Worm (Caenorhabditis elegans) whole organism, L4 larva: Measurements from ENCODE around the gene clpr-2.

ENCODE experiments used
- F26F4.8 ChIP-seq: fragments of 200-800 bp; sonication (Bioruptor generic); conservative IDR thresholded peaks from 2 replicates; pipeline ENCODE4 v1.3.6; 2022; ENCODE audit warnings: missing genetic modification characterization, missing compliant biosample characterization
- F37D6.2 ChIP-seq: sonication (generic microtip); optimal IDR thresholded peaks from 2 replicates; lab custom pipeline; 2016; ENCODE audit warnings: mild to moderate bottlenecking, missing genetic modification characterization, missing compliant biosample characterization
- F44E2.7 ChIP-seq: fragments of 200-800 bp; sonication (Bioruptor generic); IDR thresholded peaks from 2 replicates; pipeline ENCODE4 v2.1.2; 2022; ENCODE audit warnings: missing genetic modification characterization, missing compliant biosample characterization
- R02D3.7 ChIP-seq: fragments of 150-350 bp; sonication (generic microtip); optimal IDR thresholded peaks from 3 replicates; lab custom pipeline; 2014; ENCODE audit warnings: missing biosample characterization, missing genetic modification characterization
- T20F7.1 ChIP-seq: fragments of 200-800 bp; sonication (Bioruptor generic); optimal IDR thresholded peaks from 2 replicates; lab custom pipeline; 2018; ENCODE audit warnings: mild to moderate bottlenecking, missing genetic modification characterization, missing compliant biosample characterization
- T26A8.4 ChIP-seq: fragments of 200-800 bp; sonication (Bioruptor generic); IDR thresholded peaks from 2 replicates; pipeline ENCODE4 v1.3.6; 2022; ENCODE audit warnings: missing genetic modification characterization, missing compliant biosample characterization
- Y105C5A.15 ChIP-seq: fragments of 200-800 bp; sonication (Bioruptor generic); IDR thresholded peaks from 2 replicates; pipeline ENCODE4 v1.3.6; 2022; ENCODE audit warnings: missing genetic modification characterization, missing compliant biosample characterization
- Y75B8A.6 ChIP-seq: fragments of 200-800 bp; sonication (Bioruptor generic); IDR thresholded peaks from 2 replicates; pipeline ENCODE4 v1.3.6; 2022; ENCODE audit warnings: missing genetic modification reagents, missing genetic modification characterization, missing compliant biosample characterization
- ZK337.2 ChIP-seq: fragments of 200-800 bp; sonication (Bioruptor generic); IDR thresholded peaks from 2 replicates; pipeline ENCODE4 v1.3.6; 2022; ENCODE audit warnings: missing genetic modification reagents, missing genetic modification characterization, missing compliant biosample characterization
- aly-2 ChIP-seq: sonication (generic microtip); optimal IDR thresholded peaks from 2 replicates; lab custom pipeline; 2018; ENCODE audit warnings: missing biosample characterization, missing genetic modification characterization
- attf-4 ChIP-seq: sonication (generic microtip); optimal IDR thresholded peaks from 3 replicates; lab custom pipeline; 2017; ENCODE audit warnings: missing biosample characterization, missing genetic modification characterization
- ceh-20 ChIP-seq: fragments of 200-800 bp; sonication (Bioruptor generic); IDR thresholded peaks from 2 replicates; pipeline ENCODE4 v1.3.6; 2022; ENCODE audit warnings: missing genetic modification reagents, missing genetic modification characterization, missing compliant biosample characterization
- ces-1 ChIP-seq: fragments of 150-350 bp; sonication (generic microtip); optimal IDR thresholded peaks from 4 replicates; lab custom pipeline; 2014; ENCODE audit warnings: missing biosample characterization, missing genetic modification reagents, missing genetic modification characterization
- ctbp-1 ChIP-seq: fragments of 200-800 bp; sonication (Bioruptor generic); IDR thresholded peaks from 2 replicates; pipeline ENCODE4 v1.3.6; 2022; ENCODE audit warnings: missing genetic modification reagents, missing genetic modification characterization, missing compliant biosample characterization
- daf-16 ChIP-seq, 3 experiments: sonication (generic microtip); optimal IDR thresholded peaks; 2 replicates each; lab custom pipeline; 2016 to 2017; ENCODE audit warnings: missing genetic modification characterization in 3 of 3, missing genetic modification reagents in 3 of 3, mild to moderate bottlenecking in 2 of 3, missing compliant biosample characterization in 2 of 3, missing biosample characterization in 1 of 3, moderate library complexity in 1 of 3
- dmd-8 ChIP-seq: fragments of 200-800 bp; sonication (Bioruptor generic); IDR thresholded peaks from 2 replicates; pipeline ENCODE4 v1.3.6; 2022; ENCODE audit warnings: missing genetic modification characterization, missing compliant biosample characterization
- egl-27 ChIP-seq: sonication (generic microtip); optimal IDR thresholded peaks from 3 replicates; lab custom pipeline; 2017; ENCODE audit warnings: missing biosample characterization, missing genetic modification reagents, missing genetic modification characterization
- egl-43 ChIP-seq: fragments of 200-800 bp; sonication (Bioruptor generic); IDR thresholded peaks from 2 replicates; pipeline ENCODE4 v1.3.6; 2022; ENCODE audit warnings: missing genetic modification reagents, missing genetic modification characterization, missing compliant biosample characterization
- fkh-10 ChIP-seq: fragments of 150-350 bp; optimal IDR thresholded peaks from 2 replicates; lab custom pipeline; 2014; ENCODE audit warnings: missing biosample characterization, missing genetic modification reagents, missing genetic modification characterization
- fos-1 ChIP-seq: fragments of 150-350 bp; optimal IDR thresholded peaks from 2 replicates; lab custom pipeline; 2014; ENCODE audit warnings: missing biosample characterization, missing genetic modification characterization
- hif-1 ChIP-seq, 2 experiments: sonication (generic microtip); optimal IDR thresholded peaks; 2 replicates each; lab custom pipeline; 2016 to 2017; ENCODE audit warnings: missing compliant biosample characterization in 2 of 2, missing genetic modification characterization in 2 of 2, missing genetic modification reagents in 2 of 2, missing genotype in 2 of 2, mild to moderate bottlenecking in 1 of 2
- hmg-1.1 ChIP-seq: fragments of 200-800 bp; sonication (Bioruptor generic); IDR thresholded peaks from 2 replicates; pipeline ENCODE4 v1.3.6; 2022; ENCODE audit warnings: missing genetic modification reagents, missing genetic modification characterization, missing compliant biosample characterization
- lin-1 ChIP-seq: fragments of 200-800 bp; sonication (Bioruptor generic); IDR thresholded peaks from 2 replicates; pipeline ENCODE4 v1.3.6; 2022; ENCODE audit warnings: missing genetic modification reagents, missing genetic modification characterization, missing compliant biosample characterization
- lin-15B ChIP-seq: fragments of 150-350 bp; sonication (generic microtip); optimal IDR thresholded peaks from 3 replicates; lab custom pipeline; 2014; ENCODE audit warnings: missing biosample characterization, missing genetic modification characterization
- lin-29 ChIP-seq: fragments of 200-800 bp; sonication (Bioruptor generic); IDR thresholded peaks from 2 replicates; pipeline ENCODE4 v1.3.6; 2022; ENCODE audit warnings: missing genetic modification reagents, missing genetic modification characterization, missing compliant biosample characterization
- lin-39 ChIP-seq: fragments of 150-350 bp; optimal IDR thresholded peaks from 2 replicates; lab custom pipeline; 2014; ENCODE audit warnings: missing biosample characterization, missing genetic modification reagents, missing genetic modification characterization
- lir-3 ChIP-seq: sonication (generic microtip); optimal IDR thresholded peaks from 2 replicates; lab custom pipeline; 2016; ENCODE audit warnings: mild to moderate bottlenecking, missing genetic modification characterization, missing compliant biosample characterization
- lsy-2 ChIP-seq, 2 experiments: fragments of 150-350 bp in 1 of 2; sonication (generic microtip) in 1 of 2; optimal IDR thresholded peaks; 2 replicates each; lab custom pipeline; 2014 to 2017; ENCODE audit warnings: missing biosample characterization in 2 of 2, missing genetic modification characterization in 2 of 2
- madf-5 ChIP-seq, 2 experiments: fragments of 200-800 bp; sonication (Bioruptor generic); IDR thresholded peaks; 2 replicates each; pipeline ENCODE4 v1.3.6; 2022; ENCODE audit warnings: missing compliant biosample characterization in 2 of 2, missing genetic modification characterization in 2 of 2
- mdl-1 ChIP-seq, 2 experiments: fragments of 150-350 bp in 1 of 2; sonication (generic microtip) in 1 of 2; optimal IDR thresholded peaks; 2 replicates each; lab custom pipeline; 2014 to 2017; ENCODE audit warnings: missing biosample characterization in 2 of 2, missing genetic modification characterization in 2 of 2
- mep-1 ChIP-seq: fragments of 150-350 bp; sonication (generic microtip); optimal IDR thresholded peaks from 3 replicates; lab custom pipeline; 2014; ENCODE audit warnings: missing biosample characterization, missing genetic modification characterization
- mxl-3 ChIP-seq: fragments of 200-800 bp; sonication (Bioruptor generic); optimal IDR thresholded peaks from 2 replicates; lab custom pipeline; 2018; ENCODE audit warnings: mild to moderate bottlenecking, missing genetic modification characterization, missing compliant biosample characterization
- nhr-111 ChIP-seq: fragments of 200-800 bp; sonication (Bioruptor generic); optimal IDR thresholded peaks from 2 replicates; lab custom pipeline; 2018; ENCODE audit warnings: mild to moderate bottlenecking, missing genetic modification characterization, missing compliant biosample characterization
- nhr-41 ChIP-seq: fragments of 200-800 bp; sonication (Bioruptor generic); IDR thresholded peaks from 2 replicates; pipeline ENCODE4 v1.3.6; 2022; ENCODE audit warnings: missing genetic modification reagents, missing genetic modification characterization, missing compliant biosample characterization
- nhr-42 ChIP-seq: fragments of 200-800 bp; sonication (Bioruptor generic); IDR thresholded peaks from 2 replicates; pipeline ENCODE4 v1.3.6; 2022; ENCODE audit warnings: missing genetic modification characterization, missing compliant biosample characterization
- nhr-6 ChIP-seq: fragments of 150-350 bp; optimal IDR thresholded peaks from 2 replicates; lab custom pipeline; 2014; ENCODE audit warnings: missing biosample characterization, missing genetic modification characterization
- nhr-76 ChIP-seq: fragments of 150-350 bp; optimal IDR thresholded peaks from 2 replicates; lab custom pipeline; 2014; ENCODE audit warnings: missing biosample characterization, missing genetic modification characterization
- nhr-77 ChIP-seq: fragments of 150-350 bp; optimal IDR thresholded peaks from 2 replicates; lab custom pipeline; 2014; ENCODE audit warnings: missing biosample characterization, missing genetic modification characterization
- pqm-1 ChIP-seq: sonication (generic microtip); optimal IDR thresholded peaks from 2 replicates; lab custom pipeline; 2017; ENCODE audit warnings: missing biosample characterization, missing genetic modification characterization
- rbr-2 ChIP-seq: sonication (generic microtip); optimal IDR thresholded peaks from 2 replicates; lab custom pipeline; 2016; ENCODE audit warnings: missing genotype, missing genetic modification characterization, missing compliant biosample characterization
- saeg-2 ChIP-seq: fragments of 200-800 bp; sonication (Bioruptor generic); IDR thresholded peaks from 2 replicates; pipeline ENCODE4 v1.3.6; 2022; ENCODE audit warnings: missing genetic modification reagents, missing genetic modification characterization, missing compliant biosample characterization
- sdz-12 ChIP-seq: fragments of 200-800 bp; sonication (Bioruptor generic); optimal IDR thresholded peaks from 2 replicates; lab custom pipeline; 2018; ENCODE audit warnings: mild to moderate bottlenecking, missing genetic modification characterization, missing compliant biosample characterization
- snpc-1.2 ChIP-seq: fragments of 200-800 bp; sonication (Bioruptor generic); IDR thresholded peaks from 2 replicates; pipeline ENCODE4 v1.3.6; 2022; ENCODE audit warnings: missing genetic modification reagents, missing genetic modification characterization, missing compliant biosample characterization
- snpc-4 ChIP-seq: fragments of 150-350 bp; optimal IDR thresholded peaks from 2 replicates; lab custom pipeline; 2014; ENCODE audit warnings: missing biosample characterization, missing genetic modification characterization
- spr-1 ChIP-seq: sonication (generic microtip); optimal IDR thresholded peaks from 2 replicates; lab custom pipeline; 2016; ENCODE audit warnings: mild to moderate bottlenecking, missing genetic modification characterization, missing compliant biosample characterization
- unc-62 ChIP-seq, 3 experiments: fragments of 150-350 bp in 1 of 3; sonication (generic microtip); optimal IDR thresholded peaks in 2 of 3; peaks in 1 of 3; 1 replicate in 1 of 3; 2 replicates in 2 of 3; lab custom pipeline; 2014 to 2017; ENCODE audit warnings: missing biosample characterization in 3 of 3, missing genetic modification characterization in 3 of 3, missing genetic modification reagents in 3 of 3, missing genotype in 1 of 3
- zag-1 ChIP-seq: fragments of 150-350 bp; optimal IDR thresholded peaks from 2 replicates; lab custom pipeline; 2014; ENCODE audit warnings: missing biosample characterization, missing genetic modification characterization
- zfp-2 ChIP-seq: sonication (generic microtip); optimal IDR thresholded peaks from 2 replicates; lab custom pipeline; 2016; ENCODE audit warnings: mild to moderate bottlenecking, missing genetic modification characterization, missing compliant biosample characterization
- zfp-3 ChIP-seq: fragments of 200-800 bp; sonication (Bioruptor generic); conservative IDR thresholded peaks from 2 replicates; pipeline ENCODE4 v1.3.6; 2022; ENCODE audit warnings: missing genetic modification reagents, missing genetic modification characterization, missing compliant biosample characterization
- zip-2 ChIP-seq: fragments of 150-350 bp; optimal IDR thresholded peaks from 2 replicates; lab custom pipeline; 2014; ENCODE audit warnings: missing biosample characterization, missing genetic modification characterization
- ztf-11 ChIP-seq: fragments of 150-350 bp; optimal IDR thresholded peaks from 2 replicates; lab custom pipeline; 2014; ENCODE audit warnings: missing biosample characterization, missing genetic modification characterization

Gene clpr-2

DNA sequence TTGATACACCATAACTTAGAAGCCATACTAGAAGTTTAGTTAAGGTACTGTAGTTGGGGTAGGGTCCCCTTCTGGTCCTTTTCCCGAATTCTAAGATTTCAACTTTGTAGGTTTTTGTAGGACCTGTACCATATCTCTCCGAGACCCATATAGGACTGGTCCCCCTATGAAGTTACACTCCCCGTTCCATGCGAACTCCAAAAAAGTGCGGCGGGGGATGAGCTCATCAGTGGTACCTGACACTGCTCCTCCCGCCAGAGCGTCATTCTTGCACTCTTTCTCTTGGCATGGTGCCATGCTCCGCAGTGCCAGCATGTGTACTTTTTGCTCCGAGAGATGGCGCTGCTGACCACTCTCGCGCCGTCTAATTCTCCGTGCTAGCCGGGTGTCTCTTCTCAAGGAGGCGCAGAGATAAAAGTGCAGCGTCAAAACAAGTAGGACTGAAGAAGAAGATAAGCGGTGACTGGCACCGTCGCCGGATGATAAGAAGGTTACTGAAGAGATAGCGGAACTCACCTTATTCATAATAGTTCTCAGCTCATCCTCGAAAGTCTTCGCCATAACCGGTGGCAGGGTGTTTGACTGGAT, 19.2 kb upstream of the clpr-2 start (continued):
- no peak for TF ChIP-seq ces-1 (GFP tag; lab: Kevin White, UChicago)
- TF ChIP-seq egl-43 (GFP tag; lab: Robert Waterston, UW): no peak
- TF ChIP-seq F37D6.2 (tag; lab: Kevin White, UChicago): peak; percentile 5
- no peak for TF ChIP-seq Y105C5A.15 (GFP tag; lab: Robert Waterston, UW)
- no peak for TF ChIP-seq lin-29 (GFP tag; lab: Robert Waterston, UW)
- TF ChIP-seq rbr-2: peak; percentile 26
- no peak for TF ChIP-seq pqm-1 (tag; lab: Kevin White, UChicago)
- TF ChIP-seq Y75B8A.6 (GFP tag; lab: Robert Waterston, UW): no peak
- TF ChIP-seq hif-1 (tag; optimal IDR thresholded peaks at IDR 0.05; lab: Kevin White, UChicago): no peak
- TF ChIP-seq fkh-10 (GFP tag; lab: Kevin White, UChicago): no peak
- TF ChIP-seq lin-15B (tag; lab: Kevin White, UChicago): no peak
- no peak for TF ChIP-seq lir-3 (tag; lab: Kevin White, UChicago)
- TF ChIP-seq zag-1 (tag; lab: Kevin White, UChicago): no peak
- TF ChIP-seq dmd-8: no peak
- peak in 1 of 2 experiments; percentile 46 for TF ChIP-seq daf-16 (GFP tag; optimal IDR thresholded peaks at IDR 0.05; lab: Kevin White, UChicago)
- TF ChIP-seq daf-16 (tag; optimal IDR thresholded peaks at IDR 0.05; lab: Kevin White, UChicago): peak; percentile 75
- no peak for TF ChIP-seq madf-5 (GFP tag; IDR thresholded peaks at IDR 0.05; lab: Robert Waterston, UW)
- TF ChIP-seq zip-2 (tag; lab: Kevin White, UChicago): no peak
- 0 out of 2 replicates have a peak, but pooled peaks have one; percentile 18 for TF ChIP-seq nhr-41 (GFP tag; lab: Robert Waterston, UW)
- TF ChIP-seq sdz-12: no peak
- peak; percentile 38; the same call in 1 of the 2 replicates for TF ChIP-seq hmg-1.1 (GFP tag; lab: Robert Waterston, UW)
- no peak for TF ChIP-seq aly-2
- TF ChIP-seq nhr-6 (tag; lab: Kevin White, UChicago): no peak
- peak; percentile 19; the same call in 1 of the 2 replicates for TF ChIP-seq snpc-1.2 (GFP tag; lab: Robert Waterston, UW)
- TF ChIP-seq lin-39 (tag; lab: Kevin White, UChicago): no peak
- no peak for TF ChIP-seq attf-4 (tag; lab: Kevin White, UChicago)
- TF ChIP-seq fos-1 (tag; lab: Kevin White, UChicago): no peak
- no peak for TF ChIP-seq ztf-11 (tag; lab: Kevin White, UChicago)
- no peak for TF ChIP-seq ceh-20 (GFP tag; lab: Robert Waterston, UW)
- TF ChIP-seq unc-62 (GFP tag; optimal IDR thresholded peaks at IDR 0.05 in 1 of 2; lab: Kevin White, UChicago): peak in 1 of 2 experiments; percentile 1
- TF ChIP-seq unc-62 (tag; optimal IDR thresholded peaks at IDR 0.05; lab: Kevin White, UChicago): no peak
- TF ChIP-seq mdl-1 (tag; optimal IDR thresholded peaks at IDR 0.05; lab: Kevin White, UChicago): peak in 1 of 2 experiments; percentile 63
- no peak for TF ChIP-seq zfp-3 (GFP tag; lab: Robert Waterston, UW)
- TF ChIP-seq nhr-42: no peak
- no peak for TF ChIP-seq ctbp-1 (GFP tag; lab: Robert Waterston, UW)
- TF ChIP-seq mxl-3: peak; percentile 51
- no peak; the same call in 1 of the 2 replicates for TF ChIP-seq saeg-2 (GFP tag; lab: Robert Waterston, UW)
- TF ChIP-seq lsy-2 (tag; optimal IDR thresholded peaks at IDR 0.05; lab: Kevin White, UChicago): peak; percentile 19 to 33
- no peak for TF ChIP-seq spr-1 (tag; lab: Kevin White, UChicago)
- TF ChIP-seq nhr-76: no peak
- TF ChIP-seq nhr-77 (tag; lab: Kevin White, UChicago): peak; percentile 50
- TF ChIP-seq R02D3.7 (tag; lab: Kevin White, UChicago): no peak
- TF ChIP-seq zfp-2 (tag; lab: Kevin White, UChicago): no peak
- TF ChIP-seq F44E2.7 (GFP tag; lab: Robert Waterston, UW): no peak
- TF ChIP-seq T26A8.4 (GFP tag; lab: Robert Waterston, UW): peak; percentile 22; the same call in 1 of the 2 replicates
- no peak for TF ChIP-seq nhr-111 (GFP tag; lab: Kevin White, UChicago)
- TF ChIP-seq egl-27 (tag; lab: Kevin White, UChicago): no peak
- TF ChIP-seq lin-1 (GFP tag; lab: Robert Waterston, UW): no peak
- no peak for TF ChIP-seq F26F4.8 (GFP tag; lab: Robert Waterston, UW)
- no peak for TF ChIP-seq mep-1 (tag; lab: Kevin White, UChicago)
- no peak for TF ChIP-seq T20F7.1
- TF ChIP-seq ZK337.2: no peak
- TF ChIP-seq snpc-4 (tag; lab: Kevin White, UChicago): no peak
